Worm (Caenorhabditis elegans) whole organism, L3 larva: ENCODE measurements around the gene Y50E8A.1.

Experiments
- aly-2 ChIP-seq: fragments of 150-350 bp; optimal IDR thresholded peaks from 2 replicates; lab custom pipeline; 2014; ENCODE audit warnings: missing biosample characterization, missing genetic modification characterization
- ama-1 ChIP-seq: fragments of 150-350 bp; optimal IDR thresholded peaks from 2 replicates; lab custom pipeline; 2018
- ceh-28 ChIP-seq: fragments of 150-350 bp; optimal IDR thresholded peaks from 2 replicates; lab custom pipeline; 2014; ENCODE audit warnings: missing biosample characterization, missing genetic modification reagents, missing genetic modification characterization
- ceh-82 ChIP-seq: fragments of 150-350 bp; optimal IDR thresholded peaks from 2 replicates; lab custom pipeline; 2014; ENCODE audit warnings: missing biosample characterization, missing genetic modification characterization
- ceh-9 ChIP-seq: sonication (generic microtip); optimal IDR thresholded peaks from 2 replicates; lab custom pipeline; 2018; ENCODE audit warnings: missing biosample characterization, missing genetic modification characterization
- egl-5 ChIP-seq: fragments of 150-350 bp; optimal IDR thresholded peaks from 2 replicates; lab custom pipeline; 2017; ENCODE audit warnings: missing biosample characterization, missing genetic modification reagents, missing genetic modification characterization, inconsistent platforms
- elt-2 ChIP-seq: sonication (generic microtip); optimal IDR thresholded peaks from 2 replicates; lab custom pipeline; 2016; ENCODE audit warnings: missing genetic modification reagents, mild to moderate bottlenecking, missing genetic modification characterization, missing compliant biosample characterization
- eor-1 ChIP-seq, 2 experiments: fragments of 150-350 bp; optimal IDR thresholded peaks; 2 replicates each; lab custom pipeline; 2014 to 2018; ENCODE audit warnings: missing biosample characterization in 2 of 2, missing genetic modification characterization in 2 of 2
- fkh-10 ChIP-seq: sonication (generic microtip); optimal IDR thresholded peaks from 2 replicates; lab custom pipeline; 2017; ENCODE audit warnings: missing biosample characterization, missing genetic modification reagents, missing genetic modification characterization
- fkh-2 ChIP-seq: fragments of 150-350 bp; optimal IDR thresholded peaks from 2 replicates; lab custom pipeline; 2014; ENCODE audit warnings: missing biosample characterization, missing genetic modification reagents, missing genetic modification characterization
- fos-1 ChIP-seq: fragments of 150-350 bp; optimal IDR thresholded peaks from 2 replicates; lab custom pipeline; 2014; ENCODE audit warnings: missing biosample characterization, missing genetic modification characterization
- lin-15B ChIP-seq: fragments of 150-350 bp; optimal IDR thresholded peaks from 2 replicates; lab custom pipeline; 2014; ENCODE audit warnings: missing biosample characterization, missing genetic modification characterization
- lsy-12 ChIP-seq: sonication (generic microtip); optimal IDR thresholded peaks from 2 replicates; lab custom pipeline; 2016; ENCODE audit warnings: mild to moderate bottlenecking, missing genetic modification characterization, missing compliant biosample characterization
- mdl-1 ChIP-seq: fragments of 150-350 bp; optimal IDR thresholded peaks from 2 replicates; lab custom pipeline; 2014; ENCODE audit warnings: missing biosample characterization, missing genetic modification characterization
- nfya-1 ChIP-seq: sonication (generic microtip); optimal IDR thresholded peaks from 2 replicates; lab custom pipeline; 2017; ENCODE audit warnings: missing genetic modification characterization, mild to moderate bottlenecking, missing compliant biosample characterization, antibody characterized with exemption, moderate library complexity; ENCODE audit not compliant: insufficient read depth
- nhr-11 ChIP-seq: fragments of 150-350 bp; optimal IDR thresholded peaks from 2 replicates; lab custom pipeline; 2014; ENCODE audit warnings: missing biosample characterization, missing genetic modification characterization
- nhr-23 ChIP-seq: fragments of 150-350 bp; optimal IDR thresholded peaks from 2 replicates; lab custom pipeline; 2014; ENCODE audit warnings: missing biosample characterization, missing genetic modification reagents, missing genetic modification characterization
- nhr-237 ChIP-seq: fragments of 150-350 bp; optimal IDR thresholded peaks from 2 replicates; lab custom pipeline; 2014; ENCODE audit warnings: missing biosample characterization, missing genetic modification characterization
- nhr-25 ChIP-seq: sonication (generic microtip); optimal IDR thresholded peaks from 2 replicates; lab custom pipeline; 2017; ENCODE audit warnings: missing biosample characterization, missing genetic modification characterization
- nhr-43 ChIP-seq: sonication (generic microtip); optimal IDR thresholded peaks from 2 replicates; lab custom pipeline; 2016; ENCODE audit warnings: mild to moderate bottlenecking, missing genetic modification characterization, missing compliant biosample characterization; ENCODE audit not compliant: poor library complexity, severe bottlenecking
- nhr-67 ChIP-seq: fragments of 150-350 bp; optimal IDR thresholded peaks from 2 replicates; lab custom pipeline; 2014; ENCODE audit warnings: missing biosample characterization, missing genetic modification characterization
- nhr-76 ChIP-seq: fragments of 150-350 bp; sonication (generic microtip); optimal IDR thresholded peaks from 5 replicates; lab custom pipeline; 2014; ENCODE audit warnings: missing biosample characterization, missing genetic modification characterization
- nhr-77 ChIP-seq: fragments of 150-350 bp; optimal IDR thresholded peaks from 2 replicates; lab custom pipeline; 2014; ENCODE audit warnings: missing biosample characterization, missing genetic modification characterization
- pha-4 ChIP-seq: fragments of 150-350 bp; optimal IDR thresholded peaks from 2 replicates; lab custom pipeline; 2014; ENCODE audit warnings: missing biosample characterization, missing genetic modification reagents, missing genetic modification characterization
- pqm-1 ChIP-seq: fragments of 150-350 bp; optimal IDR thresholded peaks from 2 replicates; lab custom pipeline; 2017; ENCODE audit warnings: missing biosample characterization, missing genetic modification characterization, inconsistent platforms
- sea-2 ChIP-seq: fragments of 150-350 bp; sonication (generic microtip); optimal IDR thresholded peaks from 4 replicates; lab custom pipeline; 2014; ENCODE audit warnings: missing biosample characterization, missing genetic modification reagents, missing genetic modification characterization
- skn-1 ChIP-seq: fragments of 150-350 bp; optimal IDR thresholded peaks from 2 replicates; lab custom pipeline; 2014; ENCODE audit warnings: missing biosample characterization, missing genetic modification characterization
- unc-39 ChIP-seq: sonication (generic microtip); optimal IDR thresholded peaks from 4 replicates; lab custom pipeline; 2017; ENCODE audit warnings: missing biosample characterization, missing genetic modification characterization
- unc-62 ChIP-seq: fragments of 150-350 bp; sonication (generic microtip); optimal IDR thresholded peaks from 4 replicates; lab custom pipeline; 2014; ENCODE audit warnings: missing biosample characterization, missing genetic modification reagents, missing genetic modification characterization
- zag-1 ChIP-seq: fragments of 150-350 bp; optimal IDR thresholded peaks from 2 replicates; lab custom pipeline; 2014; ENCODE audit warnings: missing biosample characterization, missing genetic modification characterization
- ztf-11 ChIP-seq: fragments of 150-350 bp; optimal IDR thresholded peaks from 2 replicates; lab custom pipeline; 2014; ENCODE audit warnings: missing biosample characterization, missing genetic modification characterization
- ztf-4 ChIP-seq: fragments of 150-350 bp; optimal IDR thresholded peaks from 2 replicates; lab custom pipeline; 2014; ENCODE audit warnings: missing biosample characterization, missing genetic modification characterization

Gene Y50E8A.1

DNA sequence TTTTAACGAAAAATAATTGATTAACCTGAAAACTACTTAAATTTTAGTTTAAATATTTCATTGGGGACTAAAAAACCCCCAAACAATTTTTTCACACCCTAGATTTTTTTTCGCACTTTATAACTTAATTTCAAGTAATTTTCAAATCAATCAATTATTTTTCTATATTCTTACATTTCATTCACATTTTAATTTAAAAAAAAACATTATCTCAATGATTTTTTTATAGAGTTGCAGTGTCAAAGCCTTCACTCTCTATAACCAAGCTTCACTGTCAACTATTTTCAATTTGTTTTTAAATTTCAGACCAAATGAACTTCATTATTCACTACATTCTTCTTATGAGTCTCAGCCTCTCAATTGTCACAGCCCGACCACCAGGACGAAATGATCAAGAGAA lies at the start of gene Y50E8A.1:
Y50E8A.1 (plus strand) TSS at position 301 of the 400 bp plus-strand sequence.
- TF ChIP-seq unc-39 (tag; lab: Kevin White, UChicago): no peak
- no peak for TF ChIP-seq nhr-23 (tag; lab: Kevin White, UChicago)
- TF ChIP-seq nhr-76 (tag; lab: Kevin White, UChicago): no peak
- no peak for TF ChIP-seq ztf-4 (tag; lab: Kevin White, UChicago)
- no peak for TF ChIP-seq pha-4
- TF ChIP-seq nhr-67 (tag; lab: Kevin White, UChicago): no peak
- no peak for TF ChIP-seq lin-15B (tag; lab: Kevin White, UChicago)
- TF ChIP-seq unc-62 (GFP tag; lab: Kevin White, UChicago): no peak
- TF ChIP-seq pqm-1 (tag; lab: Kevin White, UChicago): no peak
- TF ChIP-seq sea-2 (GFP tag; lab: Kevin White, UChicago): no peak
- no peak for TF ChIP-seq egl-5 (tag; lab: Kevin White, UChicago)
- TF ChIP-seq nfya-1: no peak
- TF ChIP-seq nhr-25 (tag; lab: Kevin White, UChicago): no peak
- TF ChIP-seq aly-2 (tag; lab: Kevin White, UChicago): no peak
- TF ChIP-seq fkh-10 (GFP tag; lab: Kevin White, UChicago): no peak
- TF ChIP-seq zag-1 (tag; lab: Kevin White, UChicago): no peak
- TF ChIP-seq nhr-11: no peak
- no peak for TF ChIP-seq fkh-2
- no peak for TF ChIP-seq elt-2 (tag; lab: Kevin White, UChicago)

DNA sequence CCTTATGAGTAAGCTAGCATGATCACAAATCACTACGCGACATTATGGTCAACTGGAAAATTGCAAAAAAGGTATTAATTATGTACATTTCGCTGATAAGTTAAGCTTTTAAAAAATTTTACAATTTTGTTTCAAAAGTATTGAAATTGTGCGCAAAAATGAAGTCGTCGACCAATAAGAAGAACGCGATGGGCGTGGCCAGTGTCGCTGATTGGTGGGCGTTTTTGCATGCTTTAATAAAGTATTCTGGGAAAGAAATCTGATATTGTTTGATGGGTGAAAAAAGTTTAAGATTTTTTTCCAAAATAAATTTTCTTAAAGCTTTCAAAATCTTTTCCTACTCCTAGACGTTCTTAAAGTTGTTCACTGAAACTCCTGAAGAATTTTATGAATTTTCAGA lies 48.4 kb upstream of the Y50E8A.1 start:
- peak; percentile 80 for TF ChIP-seq nfya-1
- no peak for TF ChIP-seq nhr-11
- TF ChIP-seq lsy-12 (tag; lab: Kevin White, UChicago): no peak
- TF ChIP-seq, all 47 proteins: peak for 1

DNA sequence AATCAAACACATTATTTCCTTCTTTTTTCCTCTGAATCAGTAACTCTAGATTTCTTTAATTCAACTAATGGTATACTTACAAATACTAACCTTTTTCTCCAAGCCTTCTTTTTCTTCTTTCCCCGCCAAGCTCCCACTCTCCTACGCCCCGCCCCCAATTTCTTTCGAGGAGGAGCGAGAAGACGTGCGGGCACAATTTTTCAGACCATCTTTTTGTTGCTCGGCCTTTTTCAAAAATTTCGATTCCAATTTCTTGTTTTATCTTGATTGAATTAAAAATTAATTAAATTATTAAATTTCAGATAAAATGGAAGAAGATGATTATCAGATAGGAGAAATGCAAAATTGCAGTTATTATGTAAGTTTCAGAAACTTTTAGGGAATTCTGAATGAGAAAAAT lies 46.7 kb upstream of the Y50E8A.1 start, which contains the start of gene C47E8.3:
C47E8.3 (plus strand) TSS at position 301 of the 400 bp plus-strand sequence.
- TF ChIP-seq mdl-1 (tag; lab: Kevin White, UChicago) (no peak), unc-62 (GFP tag; lab: Kevin White, UChicago) (no peak), zag-1 (tag; lab: Kevin White, UChicago) (no peak), fkh-10 (GFP tag; lab: Kevin White, UChicago) (no peak), eor-1 (tag; optimal IDR thresholded peaks at IDR 0.05; lab: Kevin White, UChicago) (no peak), egl-5 (tag; lab: Kevin White, UChicago) (no peak)

DNA sequence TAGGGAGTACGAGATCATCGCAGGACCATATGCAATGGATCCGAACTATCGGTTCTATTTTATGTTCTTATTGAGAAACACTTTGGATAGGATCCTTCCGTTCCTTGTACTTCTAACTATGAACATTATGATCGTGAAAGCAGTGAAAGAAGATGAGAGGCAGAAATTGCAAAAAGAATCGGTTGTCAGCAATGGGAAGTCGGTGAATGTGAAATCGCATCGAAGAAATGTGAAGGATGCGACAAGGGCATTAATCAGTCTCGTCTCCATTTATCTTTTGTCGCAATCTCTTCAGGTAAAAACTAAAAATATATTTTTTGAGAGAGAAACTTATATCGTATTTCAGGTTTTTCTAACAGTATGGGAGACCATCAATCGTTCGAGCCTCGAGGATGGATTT lies 43.8 kb upstream of the Y50E8A.1 start:
- no peak for TF ChIP-seq fos-1
- TF ChIP-seq unc-39 (tag; lab: Kevin White, UChicago): no peak
- no peak for TF ChIP-seq egl-5 (tag; lab: Kevin White, UChicago)
- no peak for TF ChIP-seq nhr-25 (tag; lab: Kevin White, UChicago)
- TF ChIP-seq nhr-76 (tag; lab: Kevin White, UChicago): no peak
- no peak for TF ChIP-seq ceh-9 (tag; lab: Kevin White, UChicago)
- no peak for TF ChIP-seq nhr-77
- TF ChIP-seq fkh-10 (GFP tag; lab: Kevin White, UChicago): no peak

DNA sequence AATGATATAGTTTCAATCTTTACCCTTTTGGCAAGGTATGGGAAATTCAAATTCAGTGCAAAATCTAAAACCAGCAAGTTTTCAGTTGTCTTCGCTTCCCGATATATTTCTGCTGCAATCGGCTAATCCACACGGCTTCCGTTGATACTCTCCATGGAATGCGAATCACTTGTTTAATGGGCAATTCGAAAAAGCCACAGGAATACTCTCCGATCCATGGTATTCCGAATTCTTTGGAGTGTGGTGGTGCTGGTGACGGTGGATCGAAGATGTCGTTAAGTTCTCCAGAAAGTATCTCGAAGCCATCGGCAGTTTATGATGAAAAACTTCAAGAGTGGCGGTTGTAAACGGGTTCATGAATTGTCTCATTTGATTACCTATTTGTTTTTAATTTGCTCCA lies 43.4 kb upstream of the Y50E8A.1 start:
- TF ChIP-seq fkh-10 (GFP tag; lab: Kevin White, UChicago): no peak
- no peak for TF ChIP-seq ztf-11 (tag; lab: Kevin White, UChicago)
- TF ChIP-seq egl-5 (tag; lab: Kevin White, UChicago): no peak
- peak; percentile 83 for TF ChIP-seq ama-1 (lab: Kevin White, UChicago)
- TF ChIP-seq, all 47 proteins: peak for 1

DNA sequence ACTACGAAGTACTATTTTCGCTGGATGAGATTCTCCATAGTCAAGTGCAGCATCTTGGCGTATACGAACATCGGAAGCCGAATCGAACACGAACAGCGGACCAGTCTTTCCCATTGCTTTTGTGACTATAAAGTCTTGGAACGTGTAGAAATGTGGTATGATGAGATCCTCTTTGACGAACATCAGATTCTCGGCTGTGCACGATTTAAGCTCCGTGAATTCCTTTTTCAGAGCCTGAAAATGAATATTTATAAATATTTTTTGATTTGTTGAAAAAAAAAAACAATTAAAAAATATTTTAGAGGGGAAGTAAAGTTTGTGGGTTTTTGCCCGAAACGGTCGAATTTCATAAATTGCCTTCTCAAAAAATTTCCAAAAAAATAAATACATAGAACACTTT lies 42.8 kb upstream of the Y50E8A.1 start:
- TF ChIP-seq nhr-237 (tag; lab: Kevin White, UChicago): no peak
- TF ChIP-seq nhr-43 (tag; lab: Kevin White, UChicago): no peak
- TF ChIP-seq sea-2 (GFP tag; lab: Kevin White, UChicago): no peak
- no peak for TF ChIP-seq nhr-23 (tag; lab: Kevin White, UChicago)
- no peak for TF ChIP-seq unc-39 (tag; lab: Kevin White, UChicago)
- no peak for TF ChIP-seq ceh-82 (tag; lab: Kevin White, UChicago)
- TF ChIP-seq pha-4: no peak
- no peak for TF ChIP-seq skn-1 (tag; lab: Kevin White, UChicago)
- no peak for TF ChIP-seq ceh-28 (tag; lab: Kevin White, UChicago)
- TF ChIP-seq, all 47 proteins: peak for 0
